Worm (Caenorhabditis elegans): Measurements from ENCODE around the gene rcd-1.

DNA sequence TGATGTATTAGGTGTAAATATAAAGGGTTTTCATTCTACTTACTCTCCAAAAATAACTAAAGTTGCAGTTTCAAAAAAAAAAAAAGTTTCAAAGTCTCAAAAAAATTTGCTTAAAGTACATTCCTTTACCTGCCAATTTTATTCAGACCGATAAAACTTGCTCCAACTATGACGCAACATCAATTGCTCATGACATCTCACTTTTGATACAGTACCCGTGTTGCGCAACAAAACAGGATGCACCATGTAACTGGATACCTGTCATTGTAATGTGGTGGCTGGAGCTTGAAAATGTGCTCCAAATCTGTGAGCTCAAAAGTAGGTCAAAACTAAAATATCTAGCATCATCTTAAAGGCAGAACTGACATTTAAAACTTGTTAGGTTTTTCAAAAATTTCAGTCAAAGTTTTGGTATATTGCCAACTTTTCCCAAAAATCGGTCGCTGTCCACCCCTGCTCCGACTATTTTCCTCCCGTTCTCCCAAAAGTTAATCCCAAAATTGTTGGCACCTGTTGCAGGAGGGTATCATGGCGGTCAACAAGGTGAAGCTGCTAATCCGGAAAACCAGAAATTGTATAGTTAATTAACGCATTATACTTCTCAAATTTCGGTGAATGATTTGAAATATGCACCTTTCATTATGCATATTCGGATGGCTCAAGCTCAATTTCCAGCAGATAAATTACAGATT, 28.8 kb downstream of the rcd-1 start, which contains the start of gene T24E12.2:
- no peak for TF ChIP-seq nfya-1 (tag; optimal IDR thresholded peaks at IDR 0.05)
- TF ChIP-seq ceh-34 (tag; optimal IDR thresholded peaks at IDR 0.05): no peak
- no peak for TF ChIP-seq C38D4.7 (GFP tag; optimal IDR thresholded peaks at IDR 0.05)
- no peak for TF ChIP-seq fkh-10 (GFP tag; optimal IDR thresholded peaks at IDR 0.05)
- TF ChIP-seq lim-6 (tag; optimal IDR thresholded peaks at IDR 0.05): no peak
- TF ChIP-seq F13H6.1 (tag; optimal IDR thresholded peaks at IDR 0.05): no peak
- TF ChIP-seq ceh-18 (tag; optimal IDR thresholded peaks at IDR 0.05): no peak
- no peak for TF ChIP-seq ceh-45 (GFP tag; IDR thresholded peaks at IDR 0.05)
- TF ChIP-seq unc-42 (tag; optimal IDR thresholded peaks at IDR 0.05): no peak
